Fruit fly (Drosophila melanogaster) whole organism, embryonic: ENCODE results near the gene Sps2.
A peak's percentile ranks its signal among the peaks of the same experiment; 100 is the strongest.

Experiments used
- Antp ChIP-seq: fragments of 200-800 bp; sonication (Bioruptor generic); optimal IDR thresholded peaks from 3 replicates; lab custom pipeline; 2016; ENCODE audit warnings: missing biosample characterization, missing genetic modification characterization
- Blimp-1 ChIP-seq: fragments of 200-800 bp; sonication (Bioruptor generic); optimal IDR thresholded peaks from 3 replicates; lab custom pipeline; 2018; ENCODE audit warnings: missing biosample characterization, missing genetic modification characterization, mild to moderate bottlenecking, moderate library complexity, missing genetic modification reagents
- CG10959 ChIP-seq: fragments of 200-800 bp; sonication (Bioruptor generic); IDR thresholded peaks from 2 replicates; pipeline ENCODE4 v1.3.6; 2022; ENCODE audit warnings: missing biosample characterization, missing genetic modification characterization
- CG11560 ChIP-seq: fragments of 200-800 bp; sonication (Bioruptor generic); IDR thresholded peaks from 3 replicates; pipeline ENCODE4 v1.3.6; 2022; ENCODE audit warnings: missing biosample characterization, missing genetic modification characterization
- CG11696 ChIP-seq: fragments of 200-800 bp; sonication (Bioruptor generic); IDR thresholded peaks from 2 replicates; pipeline ENCODE4 v1.3.6; 2022; ENCODE audit warnings: missing biosample characterization, missing genetic modification characterization
- CG12391 ChIP-seq: fragments of 200-800 bp; sonication (Bioruptor generic); optimal IDR thresholded peaks from 3 replicates; lab custom pipeline; 2018; ENCODE audit warnings: missing biosample characterization, mild to moderate bottlenecking, missing genetic modification characterization, moderate library complexity
- CG14014 ChIP-seq: fragments of 200-800 bp; sonication (Bioruptor generic); IDR thresholded peaks from 2 replicates; pipeline ENCODE4 v1.3.6; 2022; ENCODE audit warnings: missing biosample characterization, missing genetic modification characterization
- CG17359 ChIP-seq: fragments of 200-800 bp; sonication (Bioruptor generic); optimal IDR thresholded peaks from 3 replicates; lab custom pipeline; 2018; ENCODE audit warnings: missing biosample characterization, mild to moderate bottlenecking, missing genetic modification characterization, moderate library complexity
- CG17829 ChIP-seq: fragments of 200-800 bp; optimal IDR thresholded peaks from 2 replicates; lab custom pipeline; 2019; ENCODE audit warnings: missing biosample characterization, mild to moderate bottlenecking, missing genetic modification characterization, moderate library complexity
- CG18262 ChIP-seq: fragments of 200-800 bp; optimal IDR thresholded peaks from 3 replicates; lab custom pipeline; 2019; ENCODE audit warnings: missing biosample characterization, mild to moderate bottlenecking, missing genetic modification characterization, moderate library complexity
- CG2129 ChIP-seq: fragments of 200-800 bp; sonication (Bioruptor generic); IDR thresholded peaks from 2 replicates; pipeline ENCODE4 v1.3.6; 2022; ENCODE audit warnings: missing biosample characterization, missing genetic modification characterization; ENCODE audit not compliant: partially characterized antibody
- CG2712 ChIP-seq: fragments of 200-800 bp; optimal IDR thresholded peaks from 3 replicates; lab custom pipeline; 2019; ENCODE audit warnings: missing biosample characterization, mild to moderate bottlenecking, missing genetic modification characterization, moderate library complexity
- CG31441 ChIP-seq: fragments of 200-800 bp; sonication (Bioruptor generic); IDR thresholded peaks from 2 replicates; pipeline ENCODE4 v1.3.6; 2022; ENCODE audit warnings: missing biosample characterization, missing genetic modification characterization
- CG6791 ChIP-seq: fragments of 200-800 bp; sonication (Bioruptor generic); IDR thresholded peaks from 3 replicates; pipeline ENCODE4 v1.3.6; 2022; ENCODE audit warnings: missing biosample characterization, missing genetic modification characterization; ENCODE audit not compliant: partially characterized antibody
- CG7357 ChIP-seq: fragments of 200-800 bp; sonication (Bioruptor generic); IDR thresholded peaks from 3 replicates; pipeline ENCODE4 v1.3.6; 2022; ENCODE audit warnings: missing biosample characterization, missing genetic modification characterization
- CG7556 ChIP-seq: fragments of 200-800 bp; sonication (Bioruptor generic); optimal IDR thresholded peaks from 2 replicates; lab custom pipeline; 2017; ENCODE audit warnings: missing biosample characterization, mild to moderate bottlenecking, missing genetic modification characterization
- CG8089 ChIP-seq: fragments of 200-800 bp; sonication (Bioruptor generic); optimal IDR thresholded peaks from 3 replicates; lab custom pipeline; 2016; ENCODE audit warnings: missing biosample characterization, missing genetic modification characterization
- CG8281 ChIP-seq: fragments of 200-800 bp; sonication (Bioruptor generic); optimal IDR thresholded peaks from 2 replicates; lab custom pipeline; 2018; ENCODE audit warnings: missing biosample characterization, mild to moderate bottlenecking, missing genetic modification characterization, moderate library complexity
- CG8478 ChIP-seq: fragments of >200 bp; optimal IDR thresholded peaks from 2 replicates; lab custom pipeline; 2018
- CG8765 ChIP-seq: fragments of 200-800 bp; sonication (Bioruptor generic); IDR thresholded peaks from 2 replicates; pipeline ENCODE4 v1.3.6; 2022; ENCODE audit warnings: missing biosample characterization, missing genetic modification characterization
- CG9876 ChIP-seq: fragments of 200-800 bp; sonication (Bioruptor generic); optimal IDR thresholded peaks from 2 replicates; lab custom pipeline; 2016; ENCODE audit warnings: missing biosample characterization, missing genetic modification characterization
- Camta ChIP-seq: fragments of 200-800 bp; sonication (Bioruptor generic); optimal IDR thresholded peaks from 2 replicates; lab custom pipeline; 2016; ENCODE audit warnings: missing biosample characterization, missing genetic modification characterization
- Dp ChIP-seq: fragments of 200-800 bp; sonication (Bioruptor generic); optimal IDR thresholded peaks from 2 replicates; lab custom pipeline; 2018; ENCODE audit warnings: missing biosample characterization, mild to moderate bottlenecking, missing genetic modification characterization, moderate library complexity
- Drgx ChIP-seq: fragments of 200-800 bp; sonication (Bioruptor generic); IDR thresholded peaks from 2 replicates; pipeline ENCODE4 v1.3.6; 2022; ENCODE audit warnings: missing biosample characterization, missing genetic modification characterization
- Elba2 ChIP-seq: fragments of 200-800 bp; sonication (Bioruptor generic); optimal IDR thresholded peaks from 3 replicates; lab custom pipeline; 2016; ENCODE audit warnings: missing biosample characterization, missing genetic modification characterization
- Hr39 ChIP-seq: fragments of >200 bp; optimal IDR thresholded peaks from 2 replicates; lab custom pipeline; 2017
- Lpt ChIP-seq: fragments of >200 bp; optimal IDR thresholded peaks from 2 replicates; lab custom pipeline; 2018; ENCODE audit warnings: missing biosample characterization, missing genetic modification characterization
- NC2β ChIP-seq: fragments of 200-800 bp; sonication (Bioruptor generic); optimal IDR thresholded peaks from 2 replicates; lab custom pipeline; 2016; ENCODE audit warnings: missing biosample characterization, missing genetic modification characterization
- Tbp ChIP-seq: fragments of >200 bp; optimal IDR thresholded peaks from 2 replicates; lab custom pipeline; 2018; ENCODE audit warnings: missing biosample characterization, missing genetic modification characterization
- Usf ChIP-seq: fragments of 200-800 bp; sonication (Bioruptor generic); optimal IDR thresholded peaks from 2 replicates; lab custom pipeline; 2017; ENCODE audit warnings: missing genotype, missing biosample characterization, missing genetic modification characterization
- aop ChIP-seq: fragments of 200-800 bp; sonication (Bioruptor generic); IDR thresholded peaks from 2 replicates; pipeline ENCODE4 v1.3.6; 2022; ENCODE audit warnings: missing biosample characterization, missing genetic modification characterization
- ase ChIP-seq: fragments of 200-800 bp; sonication (Bioruptor generic); IDR thresholded peaks from 3 replicates; pipeline ENCODE4 v1.3.6; 2022; ENCODE audit warnings: missing biosample characterization, missing genetic modification characterization
- bab2 ChIP-seq: fragments of 200-800 bp; sonication (Bioruptor generic); optimal IDR thresholded peaks from 2 replicates; lab custom pipeline; 2016; ENCODE audit warnings: missing biosample characterization, missing genetic modification characterization
- br ChIP-seq: fragments of >200 bp; optimal IDR thresholded peaks from 2 replicates; lab custom pipeline; 2017
- cad ChIP-seq: fragments of >200 bp; optimal IDR thresholded peaks from 2 replicates; lab custom pipeline; 2017; ENCODE audit warnings: missing biosample characterization, missing genetic modification characterization
- dan ChIP-seq: fragments of 200-800 bp; sonication (Bioruptor generic); IDR thresholded peaks from 2 replicates; pipeline ENCODE4 v1.3.6; 2022; ENCODE audit warnings: missing biosample characterization, missing genetic modification characterization
- emc ChIP-seq: fragments of 200-800 bp; sonication (Bioruptor generic); optimal IDR thresholded peaks from 2 replicates; lab custom pipeline; 2016; ENCODE audit warnings: missing biosample characterization, missing genetic modification characterization
- exex ChIP-seq: fragments of 200-800 bp; sonication (Bioruptor generic); optimal IDR thresholded peaks from 4 replicates; lab custom pipeline; 2018; ENCODE audit warnings: missing biosample characterization, mild to moderate bottlenecking, missing genetic modification characterization, moderate library complexity
- fd102C ChIP-seq: fragments of 200-800 bp; sonication (Bioruptor generic); optimal IDR thresholded peaks from 2 replicates; lab custom pipeline; 2018; ENCODE audit warnings: missing biosample characterization, mild to moderate bottlenecking, missing genetic modification characterization, moderate library complexity
- gro ChIP-seq: fragments of 200-800 bp; sonication (Bioruptor generic); optimal IDR thresholded peaks from 2 replicates; lab custom pipeline; 2016; ENCODE audit warnings: missing biosample characterization, missing genetic modification characterization
- ham ChIP-seq: fragments of 200-800 bp; sonication (Bioruptor generic); IDR thresholded peaks from 2 replicates; pipeline ENCODE4 v1.3.6; 2022; ENCODE audit warnings: missing biosample characterization, missing genetic modification characterization
- hb ChIP-seq: fragments of 200-800 bp; sonication (Bioruptor generic); IDR thresholded peaks from 3 replicates; pipeline ENCODE4 v1.3.6; 2022; ENCODE audit warnings: missing biosample characterization, missing genetic modification characterization; ENCODE audit not compliant: partially characterized antibody
- hth ChIP-seq: fragments of >200 bp; optimal IDR thresholded peaks from 2 replicates; lab custom pipeline; 2017; ENCODE audit warnings: inconsistent platforms
- kay ChIP-seq: fragments of 200-800 bp; sonication (Bioruptor generic); optimal IDR thresholded peaks from 2 replicates; lab custom pipeline; 2016; ENCODE audit warnings: missing biosample characterization, missing genetic modification characterization
- nerfin-1 ChIP-seq: fragments of 200-800 bp; sonication (Bioruptor generic); optimal IDR thresholded peaks from 3 replicates; lab custom pipeline; 2019; ENCODE audit warnings: missing biosample characterization, mild to moderate bottlenecking, missing genetic modification characterization, moderate library complexity
- sc ChIP-seq, 3 experiments: fragments of >200 bp in 2 of 3; fragments of 200-800 bp in 1 of 3; sonication (Bioruptor generic) in 1 of 3; optimal IDR thresholded peaks; 2 replicates in 2 of 3; 3 replicates in 1 of 3; lab custom pipeline; 2017; ENCODE audit warnings: mild to moderate bottlenecking in 1 of 3, missing biosample characterization in 1 of 3, missing genetic modification characterization in 1 of 3, missing genetic modification reagents in 1 of 3
- schlank ChIP-seq: fragments of 200-800 bp; sonication (Bioruptor generic); optimal IDR thresholded peaks from 2 replicates; lab custom pipeline; 2018; ENCODE audit warnings: missing biosample characterization, mild to moderate bottlenecking, missing genetic modification characterization
- slou ChIP-seq: fragments of 200-800 bp; sonication (Bioruptor generic); optimal IDR thresholded peaks from 3 replicates; lab custom pipeline; 2016; ENCODE audit warnings: missing biosample characterization, missing genetic modification characterization
- ssp ChIP-seq: fragments of 200-800 bp; sonication (Bioruptor generic); IDR thresholded peaks from 2 replicates; pipeline ENCODE4 v1.3.6; 2022; ENCODE audit warnings: missing biosample characterization, missing genetic modification characterization
- zen ChIP-seq: fragments of 200-800 bp; sonication (Bioruptor generic); optimal IDR thresholded peaks from 3 replicates; lab custom pipeline; 2018; ENCODE audit warnings: missing biosample characterization, mild to moderate bottlenecking, missing genetic modification characterization, moderate library complexity

Sps2 gene

dm6 chr2L:10387869-10388726, 45.7 kb downstream of the Sps2 start, which contains the start of gene da (continued):
- peak; percentile 53; the same call in 1 of the 2 replicates for TF ChIP-seq CG31441 (GFP tag; lab: Robert Waterston, UW)
- TF ChIP-seq slou (GFP tag; lab: Kevin White, UChicago), result no peak
- TF ChIP-seq CG12391 (tag; lab: Kevin White, UChicago), result peak; percentile 83
- peak; percentile 37; the same call in 1 of the 2 replicates for TF ChIP-seq Drgx (GFP tag; lab: Robert Waterston, UW)
- TF ChIP-seq Blimp-1 (GFP tag; lab: Kevin White, UChicago), result no peak
- peak; percentile 25 for TF ChIP-seq CG7556 (GFP tag; lab: Kevin White, UChicago)
- no peak for TF ChIP-seq hb
- TF ChIP-seq CG8089 (GFP tag; lab: Kevin White, UChicago), result peak; percentile 32
- TF ChIP-seq nerfin-1 (tag; lab: Kevin White, UChicago), result peak; percentile 31
- no peak for TF ChIP-seq CG8765 (GFP tag; lab: Robert Waterston, UW)
- no peak for TF ChIP-seq aop (GFP tag; lab: Robert Waterston, UW)
- TF ChIP-seq CG7357 (GFP tag; lab: Robert Waterston, UW), result peak; percentile 97
- TF ChIP-seq kay (GFP tag; lab: Kevin White, UChicago), result peak; percentile 95
- peak; percentile 9 for TF ChIP-seq schlank (tag; lab: Kevin White, UChicago)
- TF ChIP-seq Antp, result peak; percentile 57
- no peak for TF ChIP-seq Lpt
- TF ChIP-seq emc (GFP tag; lab: Kevin White, UChicago), result peak; percentile 20
- peak; percentile 61 for TF ChIP-seq gro (GFP tag; lab: Kevin White, UChicago)
- TF ChIP-seq zen, result peak; percentile 57
- peak; percentile 68 for TF ChIP-seq CG17359 (tag; lab: Kevin White, UChicago)
- TF ChIP-seq ase, result peak; percentile 42; the same call in 1 of the 3 replicates
- TF ChIP-seq CG17829 (tag; lab: Kevin White, UChicago), result peak; percentile 76
- no peak for TF ChIP-seq CG8281 (tag; lab: Kevin White, UChicago)
- peak; percentile 74 for TF ChIP-seq Camta (GFP tag; lab: Kevin White, UChicago)
- TF ChIP-seq CG8478 (lab: Kevin White, UChicago), result no peak
- no peak for TF ChIP-seq sc (optimal IDR thresholded peaks at IDR 0.05; lab: Kevin White, UChicago)
- TF ChIP-seq sc (GFP tag; optimal IDR thresholded peaks at IDR 0.05; lab: Kevin White, UChicago), result no peak
- peak; percentile 14 for TF ChIP-seq Dp (GFP tag; lab: Kevin White, UChicago)
- TF ChIP-seq cad (GFP tag; lab: Kevin White, UChicago), result no peak
- no peak for TF ChIP-seq exex
- no peak for TF ChIP-seq Elba2 (GFP tag; lab: Kevin White, UChicago)
- no peak for TF ChIP-seq ham (GFP tag; lab: Robert Waterston, UW)
- TF ChIP-seq NC2β (GFP tag; lab: Kevin White, UChicago), result peak; percentile 63
- peak; percentile 98 for TF ChIP-seq ssp (GFP tag; lab: Robert Waterston, UW)
- no peak for TF ChIP-seq CG10959 (GFP tag; lab: Robert Waterston, UW)
- peak; percentile 19 for TF ChIP-seq CG9876 (GFP tag; lab: Kevin White, UChicago)
- no peak for TF ChIP-seq bab2 (GFP tag; lab: Kevin White, UChicago)
- no peak for TF ChIP-seq hth (lab: Kevin White, UChicago)
- peak; percentile 71 for TF ChIP-seq CG2712 (tag; lab: Kevin White, UChicago)
- TF ChIP-seq CG6791 (GFP tag; lab: Robert Waterston, UW), result peak; percentile 60; the same call in 1 of the 3 replicates
- TF ChIP-seq CG11560, result no peak
- TF ChIP-seq dan (GFP tag; lab: Robert Waterston, UW), result no peak
- no peak for TF ChIP-seq CG11696
- TF ChIP-seq Hr39 (lab: Kevin White, UChicago), result no peak
- TF ChIP-seq br, result no peak
- no peak for TF ChIP-seq fd102C (GFP tag; lab: Kevin White, UChicago)
- peak; percentile 58 for TF ChIP-seq CG18262 (tag; lab: Kevin White, UChicago)
- no peak for TF ChIP-seq Usf
- TF ChIP-seq CG2129 (GFP tag; lab: Robert Waterston, UW), result no peak
- no peak for TF ChIP-seq Tbp (GFP tag; lab: Kevin White, UChicago)
- TF ChIP-seq CG14014, result peak; percentile 64; the same call in 1 of the 2 replicates
